Worm (Caenorhabditis elegans): ENCODE data around the gene fdgt-1.
A peak's percentile ranks its signal among the peaks of the same experiment; 100 is the strongest.
"Not testable (repeated sequence)": the region's sequence is repeated elsewhere in the genome, so short reads cannot be mapped to it uniquely, and the experiment has no call there.

fdgt-1 gene

ce11 chrII:1504266-1504665, at the start of gene fdgt-1:
TSS of gene fdgt-1 (plus strand) at chrII:1504566.
- TF ChIP-seq elt-2 (tag; optimal IDR thresholded peaks at IDR 0.05) (no peak), ztf-11 (tag; optimal IDR thresholded peaks at IDR 0.05) (no peak), nfya-1 (tag; optimal IDR thresholded peaks at IDR 0.05; ENCODE audit: insufficient read depth) (no peak), egl-27 (tag; optimal IDR thresholded peaks at IDR 0.05) (no peak), pha-4 (tag; optimal IDR thresholded peaks at IDR 0.05) (peak; percentile 70), unc-62 (GFP tag; optimal IDR thresholded peaks at IDR 0.05) (no peak), nhr-28 (tag; optimal IDR thresholded peaks at IDR 0.05) (no peak), daf-12 (tag; optimal IDR thresholded peaks at IDR 0.05) (no peak)

DNA sequence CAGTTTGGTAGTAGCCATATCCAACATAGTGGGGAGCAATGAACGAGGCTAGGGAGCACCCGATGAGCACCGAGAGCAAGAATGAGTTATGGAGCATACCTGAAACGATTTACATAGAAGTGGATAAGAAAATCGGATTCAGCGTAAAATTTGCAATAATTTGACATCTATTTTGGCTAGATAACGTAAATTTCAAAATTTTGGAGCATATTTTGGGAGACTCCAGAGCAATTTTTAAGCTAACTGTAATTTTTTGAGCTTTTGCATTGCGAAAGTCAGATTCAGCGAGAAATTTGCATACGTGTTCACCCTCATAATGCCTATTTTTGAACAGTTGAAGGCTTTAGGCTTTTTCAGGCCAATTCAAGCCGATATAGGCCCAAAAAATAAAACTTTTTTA, 37.9 kb upstream of the fdgt-1 start, which contains the start of gene Y51H7C.13:
Gene Y51H7C.13, minus strand, starts transcription at position 101 of the 400 bp plus-strand sequence.
- no peak for TF ChIP-seq skn-1 (tag; optimal IDR thresholded peaks at IDR 0.05)
- TF ChIP-seq sea-2 (GFP tag; optimal IDR thresholded peaks at IDR 0.05) = no peak
- no peak for TF ChIP-seq nhr-67 (tag; optimal IDR thresholded peaks at IDR 0.05)
- no peak for TF ChIP-seq nhr-76 (tag; optimal IDR thresholded peaks at IDR 0.05)
- no peak for TF ChIP-seq nhr-237 (tag; optimal IDR thresholded peaks at IDR 0.05)
- no peak for TF ChIP-seq nhr-25 (tag; optimal IDR thresholded peaks at IDR 0.05)
- TF ChIP-seq pqm-1 (tag; optimal IDR thresholded peaks at IDR 0.05) = no peak
- no peak for TF ChIP-seq mml-1 (tag; optimal IDR thresholded peaks at IDR 0.05)
- no peak for TF ChIP-seq fkh-10 (GFP tag; optimal IDR thresholded peaks at IDR 0.05)
- TF ChIP-seq ztf-11 (tag; optimal IDR thresholded peaks at IDR 0.05) = no peak
- TF ChIP-seq elt-1 (tag; optimal IDR thresholded peaks at IDR 0.05) = no peak

DNA sequence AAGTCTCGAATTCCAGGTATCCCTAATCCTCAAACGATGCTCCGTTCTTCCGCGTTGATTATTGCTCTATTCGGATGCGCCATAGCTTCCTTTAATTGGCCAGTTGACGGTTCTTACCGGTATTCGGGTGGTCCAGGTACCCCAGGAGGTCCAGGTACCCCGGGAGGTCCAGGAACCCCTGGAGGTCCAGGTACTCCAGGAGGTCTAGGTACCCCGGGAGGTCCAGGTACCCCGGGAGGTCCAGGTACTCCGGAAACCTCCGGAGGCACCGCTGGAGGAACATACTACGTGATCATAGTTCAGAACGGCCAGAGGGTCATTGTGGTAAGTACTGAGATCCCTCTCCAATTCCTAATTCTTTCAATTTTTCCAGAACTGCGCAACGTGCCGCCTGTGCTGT, 36.7 kb upstream of the fdgt-1 start, which contains the start of gene Y51H7C.1:
Gene Y51H7C.1, plus strand, starts transcription at position 17 of the 400 bp plus-strand sequence.
- TF ChIP-seq nhr-43 (tag; optimal IDR thresholded peaks at IDR 0.05; ENCODE audit: poor library complexity, severe bottlenecking); jun-1 (tag; optimal IDR thresholded peaks at IDR 0.05); fkh-2 (tag; optimal IDR thresholded peaks at IDR 0.05): not testable (repeated sequence)

ce11 chrII:1470515-1470966, 33.8 kb upstream of the fdgt-1 start, which contains the start of gene H17B01.2:
TSS of gene H17B01.2 (plus strand) at chrII:1470565.
- no peak for TF ChIP-seq daf-12 (tag; optimal IDR thresholded peaks at IDR 0.05)

DNA sequence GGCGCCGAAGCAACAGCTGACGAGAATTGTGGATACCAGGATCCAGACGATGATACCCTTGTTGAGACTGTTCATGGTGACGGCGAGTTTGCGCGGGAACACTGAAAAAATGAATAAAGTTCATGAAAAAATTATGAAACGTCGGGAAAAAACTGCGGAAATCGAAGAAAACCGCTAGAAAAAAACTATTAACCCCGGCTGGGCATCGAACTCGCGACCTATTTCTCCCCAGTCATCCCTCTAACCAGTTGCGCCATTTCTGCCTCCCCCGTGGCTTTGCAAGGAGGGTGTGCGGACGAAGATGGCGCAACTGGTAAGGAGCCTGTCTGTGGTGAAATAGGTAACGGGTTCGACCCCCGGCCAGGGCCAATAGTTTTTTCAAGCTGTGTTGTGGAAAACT, 30.9 kb upstream of the fdgt-1 start, which contains the start of gene H17B01.5:
Gene H17B01.5, minus strand, starts transcription at position 101 of the 400 bp plus-strand sequence.
- TF ChIP-seq fkh-10 (GFP tag; optimal IDR thresholded peaks at IDR 0.05) (no peak), lin-39 (tag; optimal IDR thresholded peaks at IDR 0.05) (no peak), nhr-25 (tag; optimal IDR thresholded peaks at IDR 0.05) (no peak), nhr-12 (tag; optimal IDR thresholded peaks at IDR 0.05) (no peak), ZK546.5 (tag; optimal IDR thresholded peaks at IDR 0.05) (no peak), egl-5 (tag; optimal IDR thresholded peaks at IDR 0.05) (no peak), nhr-237 (tag; optimal IDR thresholded peaks at IDR 0.05) (no peak), ceh-9 (tag; optimal IDR thresholded peaks at IDR 0.05) (no peak), elt-1 (tag; optimal IDR thresholded peaks at IDR 0.05) (no peak), snpc-4 (tag; optimal IDR thresholded peaks at IDR 0.05) (no peak), ztf-4 (tag; optimal IDR thresholded peaks at IDR 0.05) (no peak), nhr-43 (tag; optimal IDR thresholded peaks at IDR 0.05; ENCODE audit: poor library complexity, severe bottlenecking) (no peak)

ce11 chrII:1474807-1475206, 29.6 kb upstream of the fdgt-1 start:
- no peak for TF ChIP-seq unc-62 (GFP tag; optimal IDR thresholded peaks at IDR 0.05)
- no peak for TF ChIP-seq tbx-2 (tag; optimal IDR thresholded peaks at IDR 0.05)
- TF ChIP-seq ceh-9 (tag; optimal IDR thresholded peaks at IDR 0.05) = no peak
- TF ChIP-seq ZK546.5 (tag; optimal IDR thresholded peaks at IDR 0.05) = no peak
- TF ChIP-seq nhr-11 (tag; optimal IDR thresholded peaks at IDR 0.05) = no peak
- no peak for TF ChIP-seq ama-1 (optimal IDR thresholded peaks at IDR 0.05)
- no peak for TF ChIP-seq hmg-11 (tag; optimal IDR thresholded peaks at IDR 0.05)
- no peak for TF ChIP-seq unc-39 (tag; optimal IDR thresholded peaks at IDR 0.05)
- no peak for TF ChIP-seq egl-27 (tag; optimal IDR thresholded peaks at IDR 0.05)
- TF ChIP-seq zag-1 (tag; optimal IDR thresholded peaks at IDR 0.05) = no peak
- no peak for TF ChIP-seq jun-1 (tag; optimal IDR thresholded peaks at IDR 0.05)
- no peak for TF ChIP-seq eor-1 (tag; optimal IDR thresholded peaks at IDR 0.05)
- no peak for TF ChIP-seq nhr-67 (tag; optimal IDR thresholded peaks at IDR 0.05)
